Worm (Caenorhabditis elegans): ENCODE results near the gene pals-17.

- TF ChIP-seq cog-1 (tag; optimal IDR thresholded peaks at IDR 0.05) (no peak), ref-1 (GFP tag; conservative IDR thresholded peaks at IDR 0.05) (no peak), T22C8.4 (GFP tag; IDR thresholded peaks at IDR 0.05) (no peak), klf-2 (GFP tag; conservative IDR thresholded peaks at IDR 0.05) (no peak)
These were observed 29.8 kb upstream of the pals-17 start for ce11 chrIII:1421436-1421835.
